Fruit fly (Drosophila melanogaster) whole organism, embryonic: ENCODE measurements around the gene PolD2.

Experiments
- BEAF-32 ChIP-seq: fragments of 200-800 bp; sonication (Bioruptor generic); optimal IDR thresholded peaks from 3 replicates; lab custom pipeline; 2017; ENCODE audit warnings: missing biosample characterization, missing genetic modification characterization, mild to moderate bottlenecking, moderate library complexity, missing genetic modification reagents
- CG12659 ChIP-seq: fragments of 200-800 bp; sonication (Bioruptor generic); optimal IDR thresholded peaks from 3 replicates; lab custom pipeline; 2017; ENCODE audit warnings: mild to moderate bottlenecking, missing biosample characterization, missing genetic modification reagents, missing genetic modification characterization
- CG12769 ChIP-seq: fragments of 200-800 bp; sonication (Bioruptor generic); optimal IDR thresholded peaks from 2 replicates; lab custom pipeline; 2019; ENCODE audit warnings: missing biosample characterization, mild to moderate bottlenecking, missing genetic modification characterization, moderate library complexity
- CG13894 ChIP-seq: fragments of 200-800 bp; sonication (Bioruptor generic); optimal IDR thresholded peaks from 3 replicates; lab custom pipeline; 2018; ENCODE audit warnings: missing biosample characterization, mild to moderate bottlenecking, missing genetic modification characterization, moderate library complexity
- CG14965 ChIP-seq: fragments of 200-800 bp; sonication (Bioruptor generic); optimal IDR thresholded peaks from 2 replicates; lab custom pipeline; 2016; ENCODE audit warnings: missing biosample characterization, missing genetic modification characterization, borderline replicate concordance
- CG1602 ChIP-seq: fragments of 200-800 bp; sonication (Bioruptor generic); optimal IDR thresholded peaks from 3 replicates; lab custom pipeline; 2016; ENCODE audit warnings: missing biosample characterization, missing genetic modification characterization
- CG17912 ChIP-seq: fragments of 200-800 bp; sonication (Bioruptor generic); optimal IDR thresholded peaks from 2 replicates; lab custom pipeline; 2018; ENCODE audit warnings: missing biosample characterization, mild to moderate bottlenecking, missing genetic modification characterization
- CG2120 ChIP-seq: fragments of 200-800 bp; sonication (Bioruptor generic); optimal IDR thresholded peaks from 3 replicates; lab custom pipeline; 2016; ENCODE audit warnings: missing biosample characterization, missing genetic modification characterization
- CG2889 ChIP-seq: fragments of 200-800 bp; sonication (Bioruptor generic); IDR thresholded peaks from 3 replicates; pipeline ENCODE4 v1.3.6; 2022; ENCODE audit warnings: missing biosample characterization, missing genetic modification characterization
- CG30403 ChIP-seq: fragments of 200-800 bp; sonication (Bioruptor generic); optimal IDR thresholded peaks from 3 replicates; lab custom pipeline; 2016; ENCODE audit warnings: missing biosample characterization, missing genetic modification characterization
- CG32767 ChIP-seq: fragments of 200-800 bp; sonication (Bioruptor generic); IDR thresholded peaks from 2 replicates; pipeline ENCODE4 v1.3.6; 2022; ENCODE audit warnings: missing biosample characterization, missing genetic modification characterization
- CG33557 ChIP-seq: fragments of 200-800 bp; sonication (Bioruptor generic); optimal IDR thresholded peaks from 2 replicates; lab custom pipeline; 2019; ENCODE audit warnings: missing biosample characterization, mild to moderate bottlenecking, missing genetic modification characterization, moderate library complexity
- CG34376 ChIP-seq: fragments of 200-800 bp; sonication (Bioruptor generic); optimal IDR thresholded peaks from 2 replicates; lab custom pipeline; 2018; ENCODE audit warnings: missing biosample characterization, mild to moderate bottlenecking, missing genetic modification characterization
- CG4424 ChIP-seq: fragments of 200-800 bp; sonication (Bioruptor generic); optimal IDR thresholded peaks from 3 replicates; lab custom pipeline; 2016; ENCODE audit warnings: missing biosample characterization, missing genetic modification characterization
- CG5180 ChIP-seq: fragments of 200-800 bp; sonication (Bioruptor generic); optimal IDR thresholded peaks from 3 replicates; lab custom pipeline; 2017; ENCODE audit warnings: missing biosample characterization, missing genetic modification characterization, mild to moderate bottlenecking, moderate library complexity, missing genetic modification reagents
- CG7987 ChIP-seq: fragments of 200-800 bp; sonication (Bioruptor generic); optimal IDR thresholded peaks from 2 replicates; lab custom pipeline; 2018; ENCODE audit warnings: missing biosample characterization, mild to moderate bottlenecking, missing genetic modification characterization, moderate library complexity
- CG8478 ChIP-seq: fragments of >200 bp; optimal IDR thresholded peaks from 2 replicates; lab custom pipeline; 2018
- CG9609 ChIP-seq: fragments of 200-800 bp; sonication (Bioruptor generic); optimal IDR thresholded peaks from 3 replicates; lab custom pipeline; 2016; ENCODE audit warnings: missing biosample characterization, missing genetic modification characterization
- CTCF ChIP-seq: fragments of 200-800 bp; sonication (Bioruptor generic); optimal IDR thresholded peaks from 2 replicates; lab custom pipeline; 2017; ENCODE audit warnings: missing biosample characterization, mild to moderate bottlenecking, missing genetic modification characterization, moderate library complexity
- CrebB ChIP-seq: fragments of 200-800 bp; sonication (Bioruptor generic); optimal IDR thresholded peaks from 3 replicates; lab custom pipeline; 2018; ENCODE audit warnings: missing biosample characterization, mild to moderate bottlenecking, missing genetic modification characterization
- Dip2 ChIP-seq: fragments of 200-800 bp; sonication (Bioruptor generic); IDR thresholded peaks from 2 replicates; pipeline ENCODE4 v1.3.6; 2022; ENCODE audit warnings: missing biosample characterization, missing genetic modification characterization
- Dp ChIP-seq: fragments of 200-800 bp; sonication (Bioruptor generic); optimal IDR thresholded peaks from 2 replicates; lab custom pipeline; 2018; ENCODE audit warnings: missing biosample characterization, mild to moderate bottlenecking, missing genetic modification characterization, moderate library complexity
- Drgx ChIP-seq: fragments of 200-800 bp; sonication (Bioruptor generic); IDR thresholded peaks from 2 replicates; pipeline ENCODE4 v1.3.6; 2022; ENCODE audit warnings: missing biosample characterization, missing genetic modification characterization
- Fer3 ChIP-seq: fragments of 200-800 bp; sonication (Bioruptor generic); optimal IDR thresholded peaks from 2 replicates; lab custom pipeline; 2018; ENCODE audit warnings: missing biosample characterization, mild to moderate bottlenecking, missing genetic modification characterization, moderate library complexity
- H2.0 ChIP-seq: fragments of 200-800 bp; sonication (Bioruptor generic); IDR thresholded peaks from 2 replicates; pipeline ENCODE4 v1.3.6; 2022; ENCODE audit warnings: missing biosample characterization, missing genetic modification characterization
- Hey ChIP-seq: fragments of 200-800 bp; sonication (Bioruptor generic); optimal IDR thresholded peaks from 3 replicates; lab custom pipeline; 2018; ENCODE audit warnings: missing biosample characterization, mild to moderate bottlenecking, missing genetic modification characterization
- Lhr ChIP-seq: fragments of 200-800 bp; sonication (Bioruptor generic); optimal IDR thresholded peaks from 3 replicates; lab custom pipeline; 2017; ENCODE audit warnings: mild to moderate bottlenecking, missing biosample characterization, missing genetic modification reagents, missing genetic modification characterization
- Mad ChIP-seq: fragments of 200-800 bp; sonication (Bioruptor generic); optimal IDR thresholded peaks from 2 replicates; lab custom pipeline; 2016; ENCODE audit warnings: missing biosample characterization, missing genetic modification characterization
- Med ChIP-seq: fragments of 200-800 bp; sonication (Bioruptor generic); peaks from one replicate; lab custom pipeline; 2016; ENCODE audit warnings: missing biosample characterization, missing genetic modification characterization, mild to moderate bottlenecking, inconsistent platforms, moderate library complexity
- Meics ChIP-seq: fragments of 200-800 bp; sonication (Bioruptor generic); optimal IDR thresholded peaks from 2 replicates; lab custom pipeline; 2017; ENCODE audit warnings: missing biosample characterization, mild to moderate bottlenecking, missing genetic modification characterization
- Nf-YB ChIP-seq: fragments of 200-800 bp; sonication (Bioruptor generic); optimal IDR thresholded peaks from 3 replicates; lab custom pipeline; 2019; ENCODE audit warnings: missing biosample characterization, mild to moderate bottlenecking, missing genetic modification characterization, moderate library complexity
- Ssrp ChIP-seq: fragments of 200-800 bp; sonication (Bioruptor generic); optimal IDR thresholded peaks from 2 replicates; lab custom pipeline; 2018; ENCODE audit warnings: missing biosample characterization, mild to moderate bottlenecking, missing genetic modification characterization, moderate library complexity
- abd-A ChIP-seq: fragments of 200-800 bp; sonication (Bioruptor generic); optimal IDR thresholded peaks from 3 replicates; lab custom pipeline; 2019; ENCODE audit warnings: missing biosample characterization, mild to moderate bottlenecking, missing genetic modification characterization, moderate library complexity
- ara ChIP-seq: fragments of 200-800 bp; sonication (Bioruptor generic); IDR thresholded peaks from 2 replicates; pipeline ENCODE4 v1.3.6; 2022; ENCODE audit warnings: missing biosample characterization, missing genetic modification characterization
- ase ChIP-seq: fragments of 200-800 bp; sonication (Bioruptor generic); IDR thresholded peaks from 3 replicates; pipeline ENCODE4 v1.3.6; 2022; ENCODE audit warnings: missing biosample characterization, missing genetic modification characterization
- br ChIP-seq: fragments of >200 bp; optimal IDR thresholded peaks from 2 replicates; lab custom pipeline; 2017
- btn ChIP-seq: fragments of 200-800 bp; sonication (Bioruptor generic); optimal IDR thresholded peaks from 2 replicates; lab custom pipeline; 2016; ENCODE audit warnings: missing biosample characterization, missing genetic modification characterization
- ewg ChIP-seq: fragments of 200-800 bp; sonication (Bioruptor generic); optimal IDR thresholded peaks from 3 replicates; lab custom pipeline; 2017; ENCODE audit warnings: mild to moderate bottlenecking, missing biosample characterization, missing genetic modification reagents, missing genetic modification characterization
- fd96Cb ChIP-seq: fragments of 200-800 bp; sonication (Bioruptor generic); optimal IDR thresholded peaks from 2 replicates; lab custom pipeline; 2018; ENCODE audit warnings: missing biosample characterization, mild to moderate bottlenecking, missing genetic modification characterization, moderate library complexity
- hkb ChIP-seq, 2 experiments: fragments of 200-800 bp in 1 of 2; fragments of >200 bp in 1 of 2; sonication (Bioruptor generic) in 1 of 2; IDR thresholded peaks in 1 of 2; optimal IDR thresholded peaks in 1 of 2; 2 replicates each; pipeline versions ENCODE4 v1.3.6 to Lab custom; 2017 to 2022; ENCODE audit warnings: missing biosample characterization in 1 of 2, missing genetic modification characterization in 1 of 2
- ind ChIP-seq: fragments of 200-800 bp; sonication (Bioruptor generic); optimal IDR thresholded peaks from 3 replicates; lab custom pipeline; 2016; ENCODE audit warnings: missing biosample characterization, missing genetic modification characterization
- mam ChIP-seq: fragments of 200-800 bp; sonication (Bioruptor generic); optimal IDR thresholded peaks from 3 replicates; lab custom pipeline; 2016; ENCODE audit warnings: missing biosample characterization, missing genetic modification characterization
- nerfin-1 ChIP-seq: fragments of 200-800 bp; sonication (Bioruptor generic); optimal IDR thresholded peaks from 3 replicates; lab custom pipeline; 2019; ENCODE audit warnings: missing biosample characterization, mild to moderate bottlenecking, missing genetic modification characterization, moderate library complexity
- nmo ChIP-seq: fragments of 200-800 bp; sonication (Bioruptor generic); optimal IDR thresholded peaks from 2 replicates; lab custom pipeline; 2018; ENCODE audit warnings: missing biosample characterization, mild to moderate bottlenecking, missing genetic modification characterization, moderate library complexity
- pum ChIP-seq: fragments of 200-800 bp; sonication (Bioruptor generic); optimal IDR thresholded peaks from 2 replicates; lab custom pipeline; 2016; ENCODE audit warnings: missing biosample characterization, missing genetic modification characterization
- sim ChIP-seq: fragments of 200-800 bp; sonication (Bioruptor generic); IDR thresholded peaks from 2 replicates; pipeline ENCODE4 v1.3.6; 2022; ENCODE audit warnings: missing biosample characterization, missing genetic modification characterization
- sima ChIP-seq: fragments of 200-800 bp; sonication (Bioruptor generic); optimal IDR thresholded peaks from 2 replicates; lab custom pipeline; 2016; ENCODE audit warnings: missing biosample characterization, missing genetic modification characterization
- vvl ChIP-seq: fragments of 200-800 bp; sonication (Bioruptor generic); IDR thresholded peaks from 2 replicates; pipeline ENCODE4 v1.3.6; 2022; ENCODE audit warnings: missing biosample characterization, missing genetic modification characterization
- zen ChIP-seq: fragments of 200-800 bp; sonication (Bioruptor generic); optimal IDR thresholded peaks from 3 replicates; lab custom pipeline; 2018; ENCODE audit warnings: missing biosample characterization, mild to moderate bottlenecking, missing genetic modification characterization, moderate library complexity
- zfh1 ChIP-seq: fragments of 200-800 bp; sonication (Bioruptor generic); IDR thresholded peaks from 3 replicates; pipeline ENCODE4 v1.3.6; 2022; ENCODE audit warnings: missing biosample characterization, missing genetic modification characterization

The PolD2 gene

DNA sequence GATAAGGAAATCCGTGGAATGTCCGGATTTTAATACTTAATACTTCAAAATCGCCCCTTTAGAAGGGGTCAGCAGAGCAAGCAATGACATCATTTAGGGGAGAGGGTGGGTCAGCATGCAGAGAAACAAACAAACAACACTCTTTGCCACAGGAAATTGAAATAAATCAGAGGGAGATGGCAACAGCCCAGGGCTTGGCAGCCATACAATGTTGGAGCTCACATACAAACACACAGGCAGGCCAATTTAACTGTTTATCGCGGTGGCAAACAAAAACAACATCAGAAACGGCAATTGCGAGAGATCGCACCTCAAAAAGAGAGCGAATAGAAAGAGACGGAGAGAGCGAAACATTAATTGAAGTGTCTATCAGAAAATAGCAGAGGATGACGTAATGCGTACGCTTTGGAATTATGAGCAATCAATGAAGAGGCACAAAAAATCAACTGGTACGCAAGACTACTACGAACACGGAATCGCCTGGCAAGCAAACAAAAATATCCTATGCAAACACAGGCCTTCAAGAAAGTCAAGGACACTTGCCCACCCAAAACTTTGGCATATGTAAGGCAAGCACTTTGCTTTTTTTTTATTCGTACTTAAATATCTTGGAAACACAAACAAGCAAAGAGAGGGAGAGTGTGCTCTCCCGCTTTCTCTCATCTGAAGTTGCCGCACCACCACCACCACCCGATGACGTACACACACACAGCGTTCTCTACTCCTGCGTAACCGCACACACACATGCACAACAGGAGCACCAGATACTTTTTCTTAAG lies 18.9 kb downstream of the PolD2 start (continued):
- TF ChIP-seq hkb (optimal IDR thresholded peaks at IDR 0.05; lab: Kevin White, UChicago) (no peak), hkb (GFP tag; IDR thresholded peaks at IDR 0.05; lab: Robert Waterston, UW) (peak; percentile 34; the same call in 1 of the 2 replicates), CG9609 (GFP tag; lab: Kevin White, UChicago) (no peak), pum (no peak), CG4424 (GFP tag; lab: Kevin White, UChicago) (no peak), CG8478 (lab: Kevin White, UChicago) (no peak), fd96Cb (tag; lab: Kevin White, UChicago) (no peak), Lhr (GFP tag; lab: Kevin White, UChicago) (no peak), Mad (GFP tag; lab: Kevin White, UChicago) (no peak), BEAF-32 (GFP tag; lab: Kevin White, UChicago) (no peak), Dip2 (GFP tag; lab: Robert Waterston, UW) (no peak), CG14965 (no peak), CG7987 (peak; percentile 55), Hey (peak; percentile 49), Fer3 (tag; lab: Kevin White, UChicago) (peak; percentile 7), H2.0 (GFP tag; lab: Robert Waterston, UW) (peak; percentile 18; the same call in 1 of the 2 replicates), ewg (GFP tag; lab: Kevin White, UChicago) (no peak), abd-A (tag; lab: Kevin White, UChicago) (peak; percentile 98), Med (GFP tag; lab: Kevin White, UChicago) (peak; percentile 88), Ssrp (tag; lab: Kevin White, UChicago) (no peak), sima (GFP tag; lab: Kevin White, UChicago) (no peak), CG2889 (GFP tag; lab: Robert Waterston, UW) (no peak), br (lab: Kevin White, UChicago) (no peak), zfh1 (GFP tag; lab: Robert Waterston, UW) (0 out of 3 replicates have a peak, but pooled peaks have one; percentile 32), nmo (GFP tag; lab: Kevin White, UChicago) (peak; percentile 17), CG1602 (GFP tag; lab: Kevin White, UChicago) (no peak), vvl (peak; percentile 70), btn (no peak), CG12659 (GFP tag; lab: Kevin White, UChicago) (no peak), CrebB (tag; lab: Kevin White, UChicago) (peak; percentile 47), ase (no peak), mam (no peak), CG2120 (GFP tag; lab: Kevin White, UChicago) (no peak), CG5180 (peak; percentile 47), ind (GFP tag; lab: Kevin White, UChicago) (no peak), zen (no peak), CG32767 (GFP tag; lab: Robert Waterston, UW) (peak; percentile 11; the same call in 1 of the 2 replicates), CG13894 (tag; lab: Kevin White, UChicago) (peak; percentile 74), Nf-YB (GFP tag; lab: Kevin White, UChicago) (peak; percentile 23), CG30403 (GFP tag; lab: Kevin White, UChicago) (no peak), CG12769 (tag; lab: Kevin White, UChicago) (no peak), CTCF (no peak), nerfin-1 (tag; lab: Kevin White, UChicago) (peak; percentile 84), Meics (GFP tag; lab: Kevin White, UChicago) (peak; percentile 45), CG33557 (GFP tag; lab: Kevin White, UChicago) (no peak), Dp (GFP tag; lab: Kevin White, UChicago) (no peak), CG17912 (GFP tag; lab: Kevin White, UChicago) (peak; percentile 82), ara (GFP tag; lab: Robert Waterston, UW) (no peak), Drgx (GFP tag; lab: Robert Waterston, UW) (0 out of 2 replicates have a peak, but pooled peaks have one; percentile 19), CG34376 (peak; percentile 96), sim (GFP tag; lab: Robert Waterston, UW) (0 out of 2 replicates have a peak, but pooled peaks have one; percentile 20)
